Worm (Caenorhabditis elegans) whole organism, young adult: ENCODE measurements around the gene lin-40.

Experiments
- D2030.7 ChIP-seq: fragments of 200-800 bp; sonication (Bioruptor generic); IDR thresholded peaks from 2 replicates; pipeline ENCODE4 v1.3.6; 2022; ENCODE audit warnings: missing genetic modification reagents, missing genetic modification characterization, missing compliant biosample characterization
- F33H1.4 ChIP-seq: fragments of 200-800 bp; sonication (Bioruptor generic); IDR thresholded peaks from 2 replicates; pipeline ENCODE4 v1.3.6; 2022; ENCODE audit warnings: missing genetic modification reagents, missing genetic modification characterization, missing compliant biosample characterization
- F39B2.1 ChIP-seq: fragments of 200-800 bp; sonication (Bioruptor generic); IDR thresholded peaks from 2 replicates; pipeline ENCODE4 v1.3.6; 2022; ENCODE audit warnings: missing genetic modification reagents, missing genetic modification characterization, missing compliant biosample characterization
- F52B5.7 ChIP-seq: sonication (generic microtip); optimal IDR thresholded peaks from 2 replicates; lab custom pipeline; 2016; ENCODE audit warnings: mild to moderate bottlenecking, missing genetic modification characterization, missing compliant biosample characterization
- K11D2.4 ChIP-seq: fragments of 200-800 bp; sonication (Bioruptor generic); IDR thresholded peaks from 2 replicates; pipeline ENCODE4 v1.3.6; 2022; ENCODE audit warnings: missing genetic modification reagents, missing genetic modification characterization, missing compliant biosample characterization
- K12H6.12 ChIP-seq: fragments of 200-800 bp; sonication (Bioruptor generic); optimal IDR thresholded peaks from 2 replicates; lab custom pipeline; 2018; ENCODE audit warnings: mild to moderate bottlenecking, missing genetic modification characterization, missing compliant biosample characterization
- Y53G8AR.9 ChIP-seq: fragments of 200-800 bp; sonication (Bioruptor generic); conservative IDR thresholded peaks from 2 replicates; pipeline ENCODE4 v1.3.6; 2022; ENCODE audit warnings: missing genetic modification reagents, missing genetic modification characterization, missing compliant biosample characterization
- akir-1 ChIP-seq: fragments of 200-800 bp; sonication (Bioruptor generic); optimal IDR thresholded peaks from 2 replicates; lab custom pipeline; 2018; ENCODE audit warnings: mild to moderate bottlenecking, missing genetic modification characterization, moderate library complexity, missing compliant biosample characterization
- atf-7 ChIP-seq: sonication (generic microtip); optimal IDR thresholded peaks from 2 replicates; lab custom pipeline; 2017; ENCODE audit warnings: mild to moderate bottlenecking, missing genetic modification characterization, missing compliant biosample characterization
- athp-1 ChIP-seq: sonication (generic microtip); optimal IDR thresholded peaks from 2 replicates; lab custom pipeline; 2017; ENCODE audit warnings: mild to moderate bottlenecking, missing genetic modification characterization, missing compliant biosample characterization
- attf-3 ChIP-seq: fragments of 200-800 bp; sonication (Bioruptor generic); conservative IDR thresholded peaks from 2 replicates; pipeline ENCODE4 v1.3.6; 2022; ENCODE audit warnings: missing genetic modification reagents, missing genetic modification characterization, missing compliant biosample characterization
- attf-6 ChIP-seq: fragments of 200-800 bp; sonication (Bioruptor generic); IDR thresholded peaks from 2 replicates; pipeline ENCODE4 v1.3.6; 2022; ENCODE audit warnings: missing genetic modification reagents, missing genetic modification characterization, missing compliant biosample characterization
- bed-2 ChIP-seq: fragments of 200-800 bp; sonication (Bioruptor generic); IDR thresholded peaks from 2 replicates; pipeline ENCODE4 v1.3.6; 2022; ENCODE audit warnings: missing genetic modification reagents, missing genetic modification characterization, missing compliant biosample characterization
- cebp-1 ChIP-seq, 2 experiments: fragments of 200-800 bp in 1 of 2; sonication (Bioruptor generic) in 1 of 2; sonication (generic microtip) in 1 of 2; IDR thresholded peaks in 1 of 2; optimal IDR thresholded peaks in 1 of 2; 2 replicates each; pipeline versions ENCODE4 v1.3.6 to Lab custom; 2017 to 2022; ENCODE audit warnings: missing compliant biosample characterization in 2 of 2, missing genetic modification characterization in 2 of 2, mild to moderate bottlenecking in 1 of 2, missing genetic modification reagents in 1 of 2, moderate library complexity in 1 of 2
- ceh-100 ChIP-seq: fragments of 200-800 bp; sonication (Bioruptor generic); IDR thresholded peaks from 2 replicates; pipeline ENCODE4 v1.3.6; 2022; ENCODE audit warnings: missing genetic modification reagents, missing genetic modification characterization, missing compliant biosample characterization
- efl-1 ChIP-seq: fragments of 150-350 bp; optimal IDR thresholded peaks from 2 replicates; lab custom pipeline; 2014; ENCODE audit warnings: missing biosample characterization, missing genetic modification reagents, missing genetic modification characterization
- egl-18 ChIP-seq: fragments of 200-800 bp; sonication (Bioruptor generic); IDR thresholded peaks from 2 replicates; pipeline ENCODE4 v1.3.6; 2022; ENCODE audit warnings: missing genetic modification reagents, missing genetic modification characterization, missing compliant biosample characterization
- egrh-3 ChIP-seq: fragments of 200-800 bp; sonication (Bioruptor generic); IDR thresholded peaks from 2 replicates; pipeline ENCODE4 v1.3.6; 2022; ENCODE audit warnings: missing genetic modification reagents, missing genetic modification characterization, missing compliant biosample characterization
- ets-4 ChIP-seq: fragments of 200-800 bp; sonication (Bioruptor generic); optimal IDR thresholded peaks from 2 replicates; lab custom pipeline; 2018; ENCODE audit warnings: mild to moderate bottlenecking, missing genetic modification characterization, missing compliant biosample characterization
- gei-17 ChIP-seq: fragments of 200-800 bp; sonication (Bioruptor generic); optimal IDR thresholded peaks from 2 replicates; lab custom pipeline; 2018; ENCODE audit warnings: mild to moderate bottlenecking, missing genetic modification characterization, missing compliant biosample characterization
- let-607 ChIP-seq, 2 experiments: fragments of 200-800 bp in 1 of 2; sonication (Bioruptor generic) in 1 of 2; sonication (generic microtip) in 1 of 2; optimal IDR thresholded peaks; 2 replicates each; lab custom pipeline; 2016 to 2018; ENCODE audit warnings: mild to moderate bottlenecking in 2 of 2, missing compliant biosample characterization in 2 of 2, missing genetic modification characterization in 2 of 2, moderate library complexity in 2 of 2, missing genotype in 1 of 2
- lin-35 ChIP-seq, 3 experiments: fragments of 150-350 bp in 2 of 3; sonication (generic microtip) in 1 of 3; optimal IDR thresholded peaks; 2 replicates each; lab custom pipeline; 2014 to 2018; ENCODE audit warnings: missing biosample characterization in 3 of 3, missing genetic modification characterization in 3 of 3, missing genetic modification reagents in 3 of 3
- lin-40 ChIP-seq: sonication (generic microtip); optimal IDR thresholded peaks from 2 replicates; lab custom pipeline; 2016; ENCODE audit warnings: missing genetic modification characterization, mild to moderate bottlenecking, missing compliant biosample characterization, missing genotype, missing genetic modification reagents
- madf-10 ChIP-seq: sonication (generic microtip); optimal IDR thresholded peaks from 2 replicates; lab custom pipeline; 2016; ENCODE audit warnings: mild to moderate bottlenecking, missing genetic modification characterization, missing compliant biosample characterization
- madf-6 ChIP-seq: fragments of 200-800 bp; sonication (Bioruptor generic); IDR thresholded peaks from 2 replicates; pipeline ENCODE4 v1.3.6; 2022; ENCODE audit warnings: missing genetic modification reagents, missing genetic modification characterization, missing compliant biosample characterization
- mes-4 ChIP-seq: sonication (generic microtip); optimal IDR thresholded peaks from 2 replicates; lab custom pipeline; 2016; ENCODE audit warnings: missing genotype, missing genetic modification characterization, missing compliant biosample characterization
- nfya-2 ChIP-seq: fragments of 200-800 bp; sonication (Bioruptor generic); IDR thresholded peaks from 2 replicates; pipeline ENCODE4 v1.3.6; 2022; ENCODE audit warnings: missing genetic modification reagents, missing genetic modification characterization, missing compliant biosample characterization
- nfyb-1 ChIP-seq: fragments of 200-800 bp; sonication (Bioruptor generic); IDR thresholded peaks from 2 replicates; pipeline ENCODE4 v1.3.6; 2022; ENCODE audit warnings: missing genetic modification reagents, missing genetic modification characterization, missing compliant biosample characterization
- nhr-27 ChIP-seq: fragments of 200-800 bp; sonication (Bioruptor generic); optimal IDR thresholded peaks from 2 replicates; lab custom pipeline; 2018; ENCODE audit warnings: mild to moderate bottlenecking, missing genetic modification characterization, moderate library complexity, missing compliant biosample characterization
- pbrm-1 ChIP-seq: fragments of 200-800 bp; sonication (Bioruptor generic); IDR thresholded peaks from 2 replicates; pipeline ENCODE4 v1.3.6; 2022; ENCODE audit warnings: missing genetic modification reagents, missing genetic modification characterization, missing compliant biosample characterization
- repo-1 ChIP-seq: sonication (generic microtip); optimal IDR thresholded peaks from 2 replicates; lab custom pipeline; 2017; ENCODE audit warnings: mild to moderate bottlenecking, missing genetic modification characterization, missing compliant biosample characterization
- tbp1 ChIP-seq: fragments of 200-800 bp; sonication (Bioruptor generic); optimal IDR thresholded peaks from 2 replicates; lab custom pipeline; 2018; ENCODE audit warnings: mild to moderate bottlenecking, missing genetic modification characterization, missing compliant biosample characterization
- tbx-9 ChIP-seq: sonication (generic microtip); optimal IDR thresholded peaks from 2 replicates; lab custom pipeline; 2016; ENCODE audit warnings: borderline replicate concordance, missing genetic modification characterization, inconsistent platforms, missing compliant biosample characterization
- unc-130 ChIP-seq: sonication (generic microtip); optimal IDR thresholded peaks from 2 replicates; lab custom pipeline; 2016; ENCODE audit warnings: missing genetic modification reagents, missing genetic modification characterization, missing compliant biosample characterization
- zfh-2 ChIP-seq: fragments of 200-800 bp; sonication (Bioruptor generic); conservative IDR thresholded peaks from 2 replicates; pipeline ENCODE4 v1.3.6; 2022; ENCODE audit warnings: missing genetic modification reagents, missing genetic modification characterization, missing compliant biosample characterization

Gene lin-40

ce11 chrV:3703888-3704287, 900 bp upstream of the lin-40 start (continued):
- TF ChIP-seq tbp1 (GFP tag; lab: Kevin White, UChicago) = peak; percentile 14
- TF ChIP-seq mes-4 (tag; lab: Kevin White, UChicago) = no peak
- TF ChIP-seq gei-17 (GFP tag; lab: Kevin White, UChicago) = peak; percentile 27
- no peak for TF ChIP-seq Y53G8AR.9 (GFP tag; lab: Robert Waterston, UW)
- TF ChIP-seq ets-4 = no peak
- TF ChIP-seq K12H6.12 (tag; lab: Kevin White, UChicago) = peak; percentile 13
- TF ChIP-seq madf-6 = no peak
- no peak for TF ChIP-seq unc-130 (GFP tag; lab: Kevin White, UChicago)
- no peak for TF ChIP-seq ceh-100 (GFP tag; lab: Robert Waterston, UW)
- TF ChIP-seq F52B5.7 (tag; lab: Kevin White, UChicago) = no peak

ce11 chrV:3706167-3706566, 1.4 kb downstream of the lin-40 start:
- TF ChIP-seq nfyb-1 (GFP tag; lab: Robert Waterston, UW) (0 out of 2 replicates have a peak, but pooled peaks have one; percentile 27), efl-1 (GFP tag; lab: Kevin White, UChicago) (no peak), egrh-3 (peak; percentile 64; the same call in 1 of the 2 replicates), zfh-2 (GFP tag; lab: Robert Waterston, UW) (0 out of 2 replicates have a peak, but pooled peaks have one; percentile 10)

ce11 chrV:3706893-3707292, 2.1 kb downstream of the lin-40 start:
- TF ChIP-seq egrh-3 (peak; percentile 87; the same call in 1 of the 2 replicates), akir-1 (GFP tag; lab: Kevin White, UChicago) (peak; percentile 6), bed-2 (no peak), zfh-2 (GFP tag; lab: Robert Waterston, UW) (peak; percentile 75)

- peak; percentile 29; the same call in 1 of the 2 replicates for TF ChIP-seq nfyb-1 (GFP tag; lab: Robert Waterston, UW)
- TF ChIP-seq, all 124 proteins: peak for 1; not testable (repeated sequence) for 123
These were observed 2.8 kb downstream of the lin-40 start for ce11 chrV:3707560-3707959.

- TF ChIP-seq F39B2.1 (GFP tag; lab: Robert Waterston, UW) (no peak), egl-18 (GFP tag; lab: Robert Waterston, UW) (no peak), nfya-2 (no peak), let-607 (tag; optimal IDR thresholded peaks at IDR 0.05; lab: Kevin White, UChicago) (no peak), F33H1.4 (no peak), tbx-9 (tag; lab: Kevin White, UChicago) (no peak), akir-1 (GFP tag; lab: Kevin White, UChicago) (peak; percentile 5)
These were observed 6.8 kb downstream of the lin-40 start for ce11 chrV:3711544-3711943.

ce11 chrV:3712192-3712591, 7.4 kb downstream of the lin-40 start:
- TF ChIP-seq repo-1 (tag; lab: Kevin White, UChicago) (peak; percentile 31), lin-40 (tag; lab: Kevin White, UChicago) (no peak), nhr-27 (no peak), nfyb-1 (GFP tag; lab: Robert Waterston, UW) (0 out of 2 replicates have a peak, but pooled peaks have one; percentile 9), unc-130 (GFP tag; lab: Kevin White, UChicago) (no peak), atf-7 (tag; lab: Kevin White, UChicago) (peak; percentile 18), K11D2.4 (GFP tag; lab: Robert Waterston, UW) (peak; percentile 35; the same call in 1 of the 2 replicates), pbrm-1 (0 out of 2 replicates have a peak, but pooled peaks have one; percentile 7), tbp1 (GFP tag; lab: Kevin White, UChicago) (no peak), lin-35 (GFP tag; optimal IDR thresholded peaks at IDR 0.05; lab: Kevin White, UChicago) (peak in 1 of 3 experiments; percentile 61), athp-1 (tag; lab: Kevin White, UChicago) (peak; percentile 4), D2030.7 (no peak), cebp-1 (GFP tag; IDR thresholded peaks at IDR 0.05; lab: Robert Waterston, UW) (0 out of 2 replicates have a peak, but pooled peaks have one; percentile 14), cebp-1 (tag; optimal IDR thresholded peaks at IDR 0.05; lab: Kevin White, UChicago) (peak; percentile 57), attf-6 (no peak), madf-10 (peak; percentile 5), attf-3 (GFP tag; lab: Robert Waterston, UW) (no peak)
